Worm (Caenorhabditis elegans) whole organism, early embryonic: Measurements from ENCODE around the gene C30A5.10.

Experiments used
- ceh-36 ChIP-seq: sonication (generic microtip); optimal IDR thresholded peaks from 2 replicates; lab custom pipeline; 2016; ENCODE audit warnings: missing genetic modification characterization, inconsistent platforms, missing compliant biosample characterization
- scrt-1 ChIP-seq: fragments of 200-800 bp; sonication (Bioruptor generic); IDR thresholded peaks from 2 replicates; pipeline ENCODE4 v1.3.6; 2022; ENCODE audit warnings: missing genetic modification characterization, missing compliant biosample characterization
- tbx-11 ChIP-seq: fragments of 200-800 bp; sonication (Bioruptor generic); IDR thresholded peaks from 2 replicates; pipeline ENCODE4 v1.3.6; 2022; ENCODE audit warnings: missing genetic modification characterization, missing compliant biosample characterization

DNA sequence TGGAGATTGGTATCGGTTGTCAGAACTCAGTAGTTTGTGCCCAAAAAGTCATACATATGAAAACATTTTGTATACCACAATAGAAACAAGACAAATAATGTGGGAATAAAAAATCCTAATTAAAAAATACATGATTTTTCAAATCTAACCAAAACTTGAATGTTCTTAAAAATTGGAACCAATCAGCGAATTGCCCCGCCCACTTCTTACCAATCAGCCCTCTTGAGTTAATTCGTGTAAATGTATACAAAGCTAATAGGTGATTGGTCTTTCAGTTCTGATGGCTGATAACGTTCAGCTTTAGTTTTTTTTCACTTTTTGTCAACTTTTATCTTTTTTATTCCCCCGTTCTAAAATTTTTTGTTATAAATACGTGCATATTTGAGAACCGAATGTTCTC is 34.4 kb downstream of the C30A5.10 start:
- no peak for TF ChIP-seq scrt-1 (GFP tag; lab: Robert Waterston, UW)
- TF ChIP-seq tbx-11 = no peak
- no peak for TF ChIP-seq ceh-36 (tag; lab: Kevin White, UChicago)
